Fruit fly (Drosophila melanogaster) whole organism, embryonic: ENCODE results near the gene Ada1-2.
A peak's percentile ranks its signal among the peaks of the same experiment; 100 is the strongest.

Experiments used
- Atf3 ChIP-seq: fragments of 200-800 bp; sonication (Bioruptor generic); optimal IDR thresholded peaks from 3 replicates; lab custom pipeline; 2016; ENCODE audit warnings: missing biosample characterization, missing genetic modification characterization
- Bteb2 ChIP-seq: fragments of 200-800 bp; sonication (Bioruptor generic); optimal IDR thresholded peaks from 2 replicates; lab custom pipeline; 2016; ENCODE audit warnings: missing biosample characterization, missing genetic modification characterization
- CG10979 ChIP-seq: fragments of 200-800 bp; sonication (Bioruptor generic); optimal IDR thresholded peaks from 2 replicates; lab custom pipeline; 2018; ENCODE audit warnings: missing biosample characterization, mild to moderate bottlenecking, missing genetic modification characterization, moderate library complexity
- CG11504 ChIP-seq: fragments of 200-800 bp; sonication (Bioruptor generic); optimal IDR thresholded peaks from 3 replicates; lab custom pipeline; 2019; ENCODE audit warnings: missing biosample characterization, mild to moderate bottlenecking, missing genetic modification characterization, moderate library complexity
- CG12104 ChIP-seq: fragments of 200-800 bp; sonication (Bioruptor generic); optimal IDR thresholded peaks from 3 replicates; lab custom pipeline; 2016; ENCODE audit warnings: missing biosample characterization, missing genetic modification characterization
- CG12219 ChIP-seq: fragments of 200-800 bp; sonication (Bioruptor generic); optimal IDR thresholded peaks from 3 replicates; lab custom pipeline; 2018; ENCODE audit warnings: missing biosample characterization, mild to moderate bottlenecking, missing genetic modification characterization
- CG1233 ChIP-seq: fragments of 200-800 bp; sonication (Bioruptor generic); optimal IDR thresholded peaks from 4 replicates; lab custom pipeline; 2018; ENCODE audit warnings: missing biosample characterization, mild to moderate bottlenecking, missing genetic modification characterization
- CG12391 ChIP-seq: fragments of 200-800 bp; sonication (Bioruptor generic); optimal IDR thresholded peaks from 3 replicates; lab custom pipeline; 2018; ENCODE audit warnings: missing biosample characterization, mild to moderate bottlenecking, missing genetic modification characterization, moderate library complexity
- CG13424 ChIP-seq: fragments of 200-800 bp; sonication (Bioruptor generic); optimal IDR thresholded peaks from 2 replicates; lab custom pipeline; 2019; ENCODE audit warnings: missing biosample characterization, mild to moderate bottlenecking, missing genetic modification characterization, moderate library complexity
- CG15479 ChIP-seq: fragments of 200-800 bp; sonication (Bioruptor generic); optimal IDR thresholded peaks from 3 replicates; lab custom pipeline; 2019; ENCODE audit warnings: missing biosample characterization, mild to moderate bottlenecking, missing genetic modification characterization, moderate library complexity
- CG1647 ChIP-seq: fragments of 200-800 bp; sonication (Bioruptor generic); optimal IDR thresholded peaks from 3 replicates; lab custom pipeline; 2016; ENCODE audit warnings: missing biosample characterization, missing genetic modification characterization
- CG17359 ChIP-seq: fragments of 200-800 bp; sonication (Bioruptor generic); optimal IDR thresholded peaks from 3 replicates; lab custom pipeline; 2018; ENCODE audit warnings: missing biosample characterization, mild to moderate bottlenecking, missing genetic modification characterization, moderate library complexity
- CG2712 ChIP-seq: fragments of 200-800 bp; optimal IDR thresholded peaks from 3 replicates; lab custom pipeline; 2019; ENCODE audit warnings: missing biosample characterization, mild to moderate bottlenecking, missing genetic modification characterization, moderate library complexity
- CG2875 ChIP-seq: fragments of 200-800 bp; sonication (Bioruptor generic); optimal IDR thresholded peaks from 2 replicates; lab custom pipeline; 2017; ENCODE audit warnings: missing biosample characterization, mild to moderate bottlenecking, missing genetic modification characterization, missing genetic modification reagents
- CG3065 ChIP-seq: fragments of 200-800 bp; sonication (Bioruptor generic); optimal IDR thresholded peaks from 2 replicates; lab custom pipeline; 2016; ENCODE audit warnings: missing biosample characterization, missing genetic modification characterization
- CG6765 ChIP-seq: fragments of 200-800 bp; sonication (Bioruptor generic); optimal IDR thresholded peaks from 3 replicates; lab custom pipeline; 2017; ENCODE audit warnings: missing biosample characterization, mild to moderate bottlenecking, missing genetic modification characterization
- CG6854 ChIP-seq: fragments of 200-800 bp; sonication (Bioruptor generic); optimal IDR thresholded peaks from 3 replicates; lab custom pipeline; 2017; ENCODE audit warnings: missing biosample characterization, mild to moderate bottlenecking, missing genetic modification characterization
- CG7987 ChIP-seq: fragments of 200-800 bp; sonication (Bioruptor generic); optimal IDR thresholded peaks from 2 replicates; lab custom pipeline; 2018; ENCODE audit warnings: missing biosample characterization, mild to moderate bottlenecking, missing genetic modification characterization, moderate library complexity
- CG9817 ChIP-seq: fragments of 200-800 bp; sonication (Bioruptor generic); optimal IDR thresholded peaks from 2 replicates; lab custom pipeline; 2018; ENCODE audit warnings: missing biosample characterization, mild to moderate bottlenecking, missing genetic modification characterization, moderate library complexity
- Ets65A ChIP-seq: fragments of 200-800 bp; sonication (Bioruptor generic); peaks from one replicate; lab custom pipeline; 2016; ENCODE audit warnings: missing biosample characterization, missing genetic modification characterization
- Fer1 ChIP-seq: fragments of 200-800 bp; sonication (Bioruptor generic); optimal IDR thresholded peaks from 2 replicates; lab custom pipeline; 2017; ENCODE audit warnings: missing biosample characterization, mild to moderate bottlenecking, missing genetic modification characterization
- HLHmδ ChIP-seq: fragments of 200-800 bp; sonication (Bioruptor generic); optimal IDR thresholded peaks from 2 replicates; lab custom pipeline; 2018; ENCODE audit warnings: missing biosample characterization, mild to moderate bottlenecking, missing genetic modification characterization, moderate library complexity
- HmgD ChIP-seq: fragments of 200-800 bp; sonication (Bioruptor generic); optimal IDR thresholded peaks from 3 replicates; lab custom pipeline; 2016; ENCODE audit warnings: missing biosample characterization, missing genetic modification characterization
- Mad ChIP-seq: fragments of 200-800 bp; sonication (Bioruptor generic); optimal IDR thresholded peaks from 2 replicates; lab custom pipeline; 2016; ENCODE audit warnings: missing biosample characterization, missing genetic modification characterization
- Oli ChIP-seq: fragments of 200-800 bp; sonication (Bioruptor generic); optimal IDR thresholded peaks from 2 replicates; lab custom pipeline; 2018; ENCODE audit warnings: missing biosample characterization, mild to moderate bottlenecking, missing genetic modification characterization, moderate library complexity
- PHDP ChIP-seq: fragments of 200-800 bp; sonication (Bioruptor generic); optimal IDR thresholded peaks from 3 replicates; lab custom pipeline; 2018; ENCODE audit warnings: missing biosample characterization, mild to moderate bottlenecking, missing genetic modification characterization, moderate library complexity
- Poxn ChIP-seq: fragments of 200-800 bp; sonication (Bioruptor generic); IDR thresholded peaks from 2 replicates; pipeline ENCODE4 v1.3.6; 2022; ENCODE audit warnings: missing biosample characterization, missing genetic modification characterization
- az2 ChIP-seq: fragments of 200-800 bp; sonication (Bioruptor generic); optimal IDR thresholded peaks from 3 replicates; lab custom pipeline; 2016; ENCODE audit warnings: missing biosample characterization, missing genetic modification characterization
- bab2 ChIP-seq: fragments of 200-800 bp; sonication (Bioruptor generic); optimal IDR thresholded peaks from 2 replicates; lab custom pipeline; 2016; ENCODE audit warnings: missing biosample characterization, missing genetic modification characterization
- bbx ChIP-seq: fragments of 200-800 bp; sonication (Bioruptor generic); IDR thresholded peaks from 2 replicates; pipeline ENCODE4 v1.3.6; 2022; ENCODE audit warnings: missing biosample characterization, missing genetic modification characterization; ENCODE audit not compliant: partially characterized antibody
- bcd ChIP-seq: fragments of 200-800 bp; sonication (Bioruptor generic); optimal IDR thresholded peaks from 2 replicates; lab custom pipeline; 2017; ENCODE audit warnings: missing biosample characterization, mild to moderate bottlenecking, missing genetic modification characterization
- cg ChIP-seq: fragments of 200-800 bp; sonication (Bioruptor generic); optimal IDR thresholded peaks from 3 replicates; lab custom pipeline; 2019; ENCODE audit warnings: missing biosample characterization, mild to moderate bottlenecking, missing genetic modification characterization, moderate library complexity
- chn ChIP-seq: fragments of 200-800 bp; sonication (Bioruptor generic); optimal IDR thresholded peaks from 2 replicates; lab custom pipeline; 2016; ENCODE audit warnings: missing biosample characterization, missing genetic modification characterization
- crol ChIP-seq: fragments of 200-800 bp; sonication (Bioruptor generic); IDR thresholded peaks from 2 replicates; pipeline ENCODE4 v1.3.6; 2022; ENCODE audit warnings: missing biosample characterization, missing genetic modification characterization
- crp ChIP-seq, 2 experiments: fragments of 200-800 bp; sonication (Bioruptor generic); optimal IDR thresholded peaks; 2 replicates in 1 of 2; 3 replicates in 1 of 2; lab custom pipeline; 2017; ENCODE audit warnings: missing biosample characterization in 2 of 2, missing genetic modification characterization in 2 of 2, mild to moderate bottlenecking in 1 of 2, moderate library complexity in 1 of 2
- dpn ChIP-seq, 2 experiments: fragments of 200-800 bp; sonication (Bioruptor generic); optimal IDR thresholded peaks; 3 replicates each; lab custom pipeline; 2016; ENCODE audit warnings: missing biosample characterization in 2 of 2, missing genetic modification characterization in 2 of 2
- fd3F ChIP-seq: fragments of 200-800 bp; sonication (Bioruptor generic); optimal IDR thresholded peaks from 2 replicates; lab custom pipeline; 2018; ENCODE audit warnings: missing biosample characterization, mild to moderate bottlenecking, missing genetic modification characterization, moderate library complexity
- gem ChIP-seq: fragments of 200-800 bp; sonication (Bioruptor generic); optimal IDR thresholded peaks from 2 replicates; lab custom pipeline; 2019; ENCODE audit warnings: missing biosample characterization, mild to moderate bottlenecking, missing genetic modification characterization, moderate library complexity
- hbn ChIP-seq: fragments of 200-800 bp; sonication (Bioruptor generic); IDR thresholded peaks from 2 replicates; pipeline ENCODE4 v1.3.6; 2022; ENCODE audit warnings: missing biosample characterization, missing genetic modification characterization; ENCODE audit not compliant: partially characterized antibody
- inv ChIP-seq: fragments of 200-800 bp; sonication (Bioruptor generic); IDR thresholded peaks from 2 replicates; pipeline ENCODE4 v1.3.6; 2022; ENCODE audit warnings: missing biosample characterization, missing genetic modification characterization; ENCODE audit not compliant: partially characterized antibody
- kah ChIP-seq: fragments of 200-800 bp; sonication (Bioruptor generic); optimal IDR thresholded peaks from 2 replicates; lab custom pipeline; 2018; ENCODE audit warnings: missing biosample characterization, mild to moderate bottlenecking, missing genetic modification characterization
- onecut ChIP-seq: fragments of 200-800 bp; sonication (Bioruptor generic); IDR thresholded peaks from 2 replicates; pipeline ENCODE4 v1.3.6; 2022; ENCODE audit warnings: missing biosample characterization, missing genetic modification characterization
- pzg ChIP-seq: fragments of 200-800 bp; sonication (Bioruptor generic); optimal IDR thresholded peaks from 3 replicates; lab custom pipeline; 2018; ENCODE audit warnings: missing biosample characterization, mild to moderate bottlenecking, missing genetic modification characterization, moderate library complexity
- run ChIP-seq: fragments of 200-800 bp; sonication (Bioruptor generic); optimal IDR thresholded peaks from 3 replicates; lab custom pipeline; 2018; ENCODE audit warnings: missing biosample characterization, mild to moderate bottlenecking, missing genetic modification characterization
- schlank ChIP-seq: fragments of 200-800 bp; sonication (Bioruptor generic); optimal IDR thresholded peaks from 2 replicates; lab custom pipeline; 2018; ENCODE audit warnings: missing biosample characterization, mild to moderate bottlenecking, missing genetic modification characterization
- ttk ChIP-seq: fragments of 200-800 bp; sonication (Bioruptor generic); IDR thresholded peaks from 2 replicates; pipeline ENCODE4 v2.1.2; 2022; ENCODE audit warnings: missing biosample characterization, missing genetic modification characterization
- unpg ChIP-seq: fragments of 200-800 bp; sonication (Bioruptor generic); optimal IDR thresholded peaks from 3 replicates; lab custom pipeline; 2018; ENCODE audit warnings: missing biosample characterization, mild to moderate bottlenecking, missing genetic modification characterization, moderate library complexity
- yki ChIP-seq: fragments of >200 bp; optimal IDR thresholded peaks from 3 replicates; lab custom pipeline; 2018

Ada1-2 gene

DNA sequence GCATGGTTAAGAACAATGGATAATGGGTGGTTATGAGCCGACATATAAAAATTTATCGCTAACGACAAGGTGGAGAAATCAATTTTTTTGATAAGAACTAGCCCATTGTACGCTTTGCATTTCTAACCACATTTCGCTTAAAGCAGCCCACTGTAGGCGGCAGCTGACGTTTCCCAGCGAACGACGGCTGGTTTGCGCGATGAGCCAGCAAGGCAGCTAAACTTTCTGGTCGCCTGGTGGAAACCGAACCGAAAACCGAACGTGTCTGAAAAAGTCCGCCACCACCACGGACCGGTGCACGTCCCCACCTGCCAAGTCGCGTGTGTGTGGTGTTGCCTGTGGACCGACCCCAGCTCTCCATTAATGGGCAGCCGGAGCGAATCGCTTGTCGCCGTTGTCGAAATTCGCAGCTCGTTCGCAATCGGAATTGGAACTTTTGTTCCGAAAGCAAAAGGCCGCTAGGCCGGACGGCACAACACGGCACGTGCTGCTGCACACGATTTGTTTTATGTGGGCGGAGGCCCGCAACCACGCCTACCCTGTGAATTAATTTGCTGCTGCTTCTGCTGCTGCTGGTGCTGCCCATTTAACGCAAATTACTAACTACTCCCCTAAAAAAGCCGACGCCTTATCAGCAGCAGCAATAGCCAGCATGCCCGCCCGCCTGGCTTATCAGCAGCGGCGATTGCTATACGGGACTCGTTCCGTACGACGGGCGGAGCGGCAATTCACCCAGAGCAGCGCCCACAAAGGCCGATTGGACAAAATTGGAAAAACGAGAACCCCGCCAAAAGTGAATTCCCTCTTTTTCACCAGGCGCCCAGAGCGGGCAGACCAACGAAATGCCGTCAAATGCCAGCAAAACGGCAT is 10.5 kb downstream of the Ada1-2 start (continued):
- TF ChIP-seq CG15479 (GFP tag; lab: Kevin White, UChicago) (peak; percentile 93), CG17359 (peak; percentile 19), Atf3 (GFP tag; lab: Kevin White, UChicago) (no peak), CG6854 (GFP tag; lab: Kevin White, UChicago) (peak; percentile 11), Ets65A (peak; percentile 4), CG7987 (peak; percentile 54), kah (GFP tag; lab: Kevin White, UChicago) (peak; percentile 82), CG11504 (tag; lab: Kevin White, UChicago) (peak; percentile 33), bcd (GFP tag; lab: Kevin White, UChicago) (peak; percentile 27), hbn (GFP tag; lab: Robert Waterston, UW) (no peak), PHDP (tag; lab: Kevin White, UChicago) (peak; percentile 8), fd3F (GFP tag; lab: Kevin White, UChicago) (peak; percentile 30), Poxn (GFP tag; lab: Robert Waterston, UW) (no peak), CG13424 (tag; lab: Kevin White, UChicago) (peak; percentile 60), schlank (tag; lab: Kevin White, UChicago) (peak; percentile 8), Mad (GFP tag; lab: Kevin White, UChicago) (peak; percentile 17), CG1233 (GFP tag; lab: Kevin White, UChicago) (peak; percentile 27), cg (GFP tag; lab: Kevin White, UChicago) (no peak), CG12391 (tag; lab: Kevin White, UChicago) (peak; percentile 63), CG10979 (tag; lab: Kevin White, UChicago) (peak; percentile 21), bab2 (GFP tag; lab: Kevin White, UChicago) (peak; percentile 25), yki (lab: Kevin White, UChicago) (no peak), CG3065 (GFP tag; lab: Kevin White, UChicago) (peak; percentile 75), HmgD (GFP tag; lab: Kevin White, UChicago) (peak; percentile 11), Bteb2 (no peak), Fer1 (peak; percentile 92), bbx (GFP tag; lab: Robert Waterston, UW) (no peak), unpg (peak; percentile 52), az2 (GFP tag; lab: Kevin White, UChicago) (peak; percentile 53), dpn (GFP tag; optimal IDR thresholded peaks at IDR 0.05; lab: Kevin White, UChicago) (peak; percentile 38 to 41), pzg (peak; percentile 25), inv (GFP tag; lab: Robert Waterston, UW) (no peak), HLHmδ (GFP tag; lab: Kevin White, UChicago) (peak; percentile 74), CG1647 (peak; percentile 21), chn (GFP tag; lab: Kevin White, UChicago) (peak; percentile 74), run (peak; percentile 28), onecut (peak; percentile 15; the same call in 1 of the 2 replicates), ttk (GFP tag; lab: Robert Waterston, UW) (no peak), CG6765 (peak; percentile 15), CG12104 (GFP tag; lab: Kevin White, UChicago) (peak; percentile 1), CG9817 (tag; lab: Kevin White, UChicago) (peak; percentile 11), CG2712 (tag; lab: Kevin White, UChicago) (peak; percentile 63), crp (GFP tag; optimal IDR thresholded peaks at IDR 0.05; lab: Kevin White, UChicago) (peak in 1 of 2 experiments; percentile 58), Oli (tag; lab: Kevin White, UChicago) (peak; percentile 38), crol (no peak), CG2875 (no peak), CG12219 (GFP tag; lab: Kevin White, UChicago) (peak; percentile 31), gem (tag; lab: Kevin White, UChicago) (peak; percentile 65)
